Worm (Caenorhabditis elegans) whole organism, L1 larva: ENCODE data around the gene F29C4.4.

ENCODE experiments used
- F16B12.6 ChIP-seq: fragments of 150-350 bp; optimal IDR thresholded peaks from 2 replicates; lab custom pipeline; 2014; ENCODE audit warnings: missing biosample characterization, missing genetic modification characterization
- aly-2 ChIP-seq: fragments of 150-350 bp; optimal IDR thresholded peaks from 2 replicates; lab custom pipeline; 2014; ENCODE audit warnings: missing biosample characterization, missing genetic modification characterization
- ceh-8 ChIP-seq: fragments of 200-800 bp; sonication (Bioruptor generic); optimal IDR thresholded peaks from 2 replicates; lab custom pipeline; 2018; ENCODE audit warnings: mild to moderate bottlenecking, missing genetic modification characterization, moderate library complexity, missing compliant biosample characterization
- ceh-88 ChIP-seq: fragments of 200-800 bp; sonication (Bioruptor generic); IDR thresholded peaks from 2 replicates; pipeline ENCODE4 v1.3.6; 2022; ENCODE audit warnings: missing genetic modification characterization, missing compliant biosample characterization
- efl-3 ChIP-seq: fragments of 200-800 bp; sonication (Bioruptor generic); optimal IDR thresholded peaks from 2 replicates; lab custom pipeline; 2018; ENCODE audit warnings: mild to moderate bottlenecking, missing genetic modification characterization, missing compliant biosample characterization
- fkh-8 ChIP-seq: sonication (generic microtip); optimal IDR thresholded peaks from 2 replicates; lab custom pipeline; 2016; ENCODE audit warnings: mild to moderate bottlenecking, missing genetic modification characterization, missing compliant biosample characterization
- fos-1 ChIP-seq: fragments of 150-350 bp; optimal IDR thresholded peaks from 2 replicates; lab custom pipeline; 2014; ENCODE audit warnings: missing biosample characterization, missing genetic modification characterization
- grh-1 ChIP-seq: fragments of 200-800 bp; sonication (Bioruptor generic); IDR thresholded peaks from 2 replicates; pipeline ENCODE4 v1.3.6; 2022; ENCODE audit warnings: missing genetic modification reagents, missing genetic modification characterization, missing compliant biosample characterization
- hlh-17 ChIP-seq: fragments of 200-800 bp; sonication (Bioruptor generic); optimal IDR thresholded peaks from 2 replicates; lab custom pipeline; 2018; ENCODE audit warnings: missing genetic modification characterization, mild to moderate bottlenecking, missing compliant biosample characterization, moderate library complexity, borderline replicate concordance
- hlh-4 ChIP-seq: sonication (generic microtip); optimal IDR thresholded peaks from 2 replicates; lab custom pipeline; 2016; ENCODE audit warnings: mild to moderate bottlenecking, missing genetic modification characterization, missing compliant biosample characterization
- hpl-2 ChIP-seq: fragments of 150-350 bp; optimal IDR thresholded peaks from 2 replicates; lab custom pipeline; 2014; ENCODE audit warnings: missing biosample characterization, missing genetic modification reagents, missing genetic modification characterization
- irx-1 ChIP-seq: sonication (generic microtip); optimal IDR thresholded peaks from 2 replicates; lab custom pipeline; 2016; ENCODE audit warnings: missing genetic modification characterization, missing compliant biosample characterization
- jun-1 ChIP-seq: fragments of 150-350 bp; optimal IDR thresholded peaks from 2 replicates; lab custom pipeline; 2014; ENCODE audit warnings: missing biosample characterization, missing genetic modification reagents, missing genetic modification characterization
- lin-13 ChIP-seq: fragments of 150-350 bp; optimal IDR thresholded peaks from 2 replicates; lab custom pipeline; 2014; ENCODE audit warnings: missing biosample characterization, missing genetic modification reagents, missing genetic modification characterization
- lin-39 ChIP-seq: fragments of 150-350 bp; optimal IDR thresholded peaks from 2 replicates; lab custom pipeline; 2014; ENCODE audit warnings: missing biosample characterization, missing genetic modification reagents, missing genetic modification characterization
- lir-3 ChIP-seq: sonication (generic microtip); optimal IDR thresholded peaks from 2 replicates; lab custom pipeline; 2016; ENCODE audit warnings: mild to moderate bottlenecking, missing genetic modification characterization, moderate library complexity, missing compliant biosample characterization; ENCODE audit not compliant: poor library complexity
- mab-9 ChIP-seq: fragments of 200-800 bp; sonication (Bioruptor generic); IDR thresholded peaks from 2 replicates; pipeline ENCODE4 v1.3.6; 2022; ENCODE audit warnings: missing genetic modification reagents, missing genetic modification characterization, missing compliant biosample characterization
- mef-2 ChIP-seq: fragments of 150-350 bp; optimal IDR thresholded peaks from 2 replicates; lab custom pipeline; 2014; ENCODE audit warnings: missing biosample characterization, missing genetic modification characterization
- nhr-11 ChIP-seq: fragments of 150-350 bp; optimal IDR thresholded peaks from 2 replicates; lab custom pipeline; 2014; ENCODE audit warnings: missing biosample characterization, missing genetic modification characterization
- nhr-20 ChIP-seq: sonication (generic microtip); optimal IDR thresholded peaks from 2 replicates; lab custom pipeline; 2016; ENCODE audit warnings: mild to moderate bottlenecking, missing genetic modification characterization, missing compliant biosample characterization
- nhr-47 ChIP-seq: sonication (generic microtip); optimal IDR thresholded peaks from 2 replicates; lab custom pipeline; 2016; ENCODE audit warnings: mild to moderate bottlenecking, missing genetic modification characterization, moderate library complexity, missing compliant biosample characterization
- nhr-77 ChIP-seq: fragments of 150-350 bp; optimal IDR thresholded peaks from 2 replicates; lab custom pipeline; 2014; ENCODE audit warnings: missing biosample characterization, missing genetic modification characterization
- nhr-90 ChIP-seq: sonication (generic microtip); optimal IDR thresholded peaks from 2 replicates; lab custom pipeline; 2016; ENCODE audit warnings: mild to moderate bottlenecking, missing genetic modification characterization, missing compliant biosample characterization; ENCODE audit not compliant: poor library complexity
- pag-3 ChIP-seq: sonication (generic microtip); optimal IDR thresholded peaks from 2 replicates; lab custom pipeline; 2017; ENCODE audit warnings: missing genetic modification characterization, mild to moderate bottlenecking, missing compliant biosample characterization, antibody characterized with exemption, borderline replicate concordance; ENCODE audit not compliant: insufficient read depth
- pax-3 ChIP-seq: fragments of 200-800 bp; sonication (Bioruptor generic); optimal IDR thresholded peaks from 2 replicates; lab custom pipeline; 2018; ENCODE audit warnings: mild to moderate bottlenecking, missing genetic modification characterization, moderate library complexity, missing compliant biosample characterization
- skn-1 ChIP-seq: fragments of 150-350 bp; optimal IDR thresholded peaks from 2 replicates; lab custom pipeline; 2014; ENCODE audit warnings: missing biosample characterization, missing genetic modification characterization
- snpc-4 ChIP-seq: fragments of 150-350 bp; optimal IDR thresholded peaks from 2 replicates; lab custom pipeline; 2014; ENCODE audit warnings: missing biosample characterization, missing genetic modification characterization
- sox-4 ChIP-seq: sonication (generic microtip); optimal IDR thresholded peaks from 2 replicates; lab custom pipeline; 2016; ENCODE audit warnings: missing genetic modification characterization, missing compliant biosample characterization
- sup-37 ChIP-seq: fragments of 200-800 bp; sonication (Bioruptor generic); optimal IDR thresholded peaks from 2 replicates; lab custom pipeline; 2018; ENCODE audit warnings: mild to moderate bottlenecking, missing genetic modification characterization, missing compliant biosample characterization
- tlp-1 ChIP-seq: fragments of 150-350 bp; optimal IDR thresholded peaks from 2 replicates; lab custom pipeline; 2014; ENCODE audit warnings: missing biosample characterization, missing genetic modification characterization
- unc-30 ChIP-seq: sonication (generic microtip); optimal IDR thresholded peaks from 2 replicates; lab custom pipeline; 2017; ENCODE audit warnings: missing biosample characterization, missing genetic modification characterization
- unc-98 ChIP-seq: fragments of 200-800 bp; sonication (Bioruptor generic); IDR thresholded peaks from 2 replicates; pipeline ENCODE4 v1.3.6; 2022; ENCODE audit warnings: missing genetic modification characterization, missing compliant biosample characterization
- zag-1 ChIP-seq: fragments of 150-350 bp; optimal IDR thresholded peaks from 2 replicates; lab custom pipeline; 2014; ENCODE audit warnings: missing biosample characterization, missing genetic modification characterization
- zip-4 ChIP-seq: fragments of 200-800 bp; sonication (Bioruptor generic); optimal IDR thresholded peaks from 2 replicates; lab custom pipeline; 2018; ENCODE audit warnings: mild to moderate bottlenecking, missing genetic modification characterization, moderate library complexity, missing compliant biosample characterization

The F29C4.4 gene

DNA sequence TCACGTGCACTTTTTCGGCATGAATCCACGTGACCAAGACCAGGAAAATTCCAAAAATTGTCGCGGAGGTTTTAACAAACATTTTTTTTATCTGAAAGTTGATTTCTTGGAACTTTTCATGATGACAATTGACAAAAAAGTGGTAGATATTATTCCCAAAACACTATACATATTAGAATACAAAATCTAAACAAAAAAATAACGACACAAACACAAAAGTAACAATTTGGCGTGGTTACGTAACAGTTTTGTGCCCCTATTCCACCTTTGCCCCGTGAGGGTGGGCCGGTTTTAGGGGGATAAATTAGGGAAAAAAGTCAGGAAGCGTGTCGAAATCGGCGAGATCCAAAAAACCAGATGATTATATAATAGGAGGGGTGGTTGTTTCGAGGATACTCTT is 46.3 kb downstream of the F29C4.4 start, which contains the start of gene gegf-1:
Gene gegf-1, minus strand, starts transcription at position 101 of the 400 bp plus-strand sequence.
- TF ChIP-seq pax-3 (tag; lab: Kevin White, UChicago) = no peak
- TF ChIP-seq snpc-4 (tag; lab: Kevin White, UChicago) = no peak
- TF ChIP-seq mef-2 (tag; lab: Kevin White, UChicago) = no peak
- no peak for TF ChIP-seq lir-3 (tag; lab: Kevin White, UChicago)
- no peak for TF ChIP-seq nhr-20 (tag; lab: Kevin White, UChicago)
- no peak for TF ChIP-seq irx-1 (tag; lab: Kevin White, UChicago)
- TF ChIP-seq fos-1 (tag; lab: Kevin White, UChicago) = no peak
- TF ChIP-seq lin-13 (GFP tag; lab: Kevin White, UChicago) = no peak
- no peak for TF ChIP-seq sox-4 (tag; lab: Kevin White, UChicago)
- TF ChIP-seq sup-37 (GFP tag; lab: Kevin White, UChicago) = no peak
- TF ChIP-seq nhr-11 (tag; lab: Kevin White, UChicago) = no peak
- TF ChIP-seq tlp-1 = no peak
- TF ChIP-seq F16B12.6 (tag; lab: Kevin White, UChicago) = no peak
- no peak for TF ChIP-seq hlh-4 (tag; lab: Kevin White, UChicago)
- no peak for TF ChIP-seq nhr-77 (tag; lab: Kevin White, UChicago)
- TF ChIP-seq fkh-8 = no peak
- TF ChIP-seq skn-1 (tag; lab: Kevin White, UChicago) = no peak
- no peak for TF ChIP-seq jun-1 (tag; lab: Kevin White, UChicago)
- TF ChIP-seq efl-3 = no peak

DNA sequence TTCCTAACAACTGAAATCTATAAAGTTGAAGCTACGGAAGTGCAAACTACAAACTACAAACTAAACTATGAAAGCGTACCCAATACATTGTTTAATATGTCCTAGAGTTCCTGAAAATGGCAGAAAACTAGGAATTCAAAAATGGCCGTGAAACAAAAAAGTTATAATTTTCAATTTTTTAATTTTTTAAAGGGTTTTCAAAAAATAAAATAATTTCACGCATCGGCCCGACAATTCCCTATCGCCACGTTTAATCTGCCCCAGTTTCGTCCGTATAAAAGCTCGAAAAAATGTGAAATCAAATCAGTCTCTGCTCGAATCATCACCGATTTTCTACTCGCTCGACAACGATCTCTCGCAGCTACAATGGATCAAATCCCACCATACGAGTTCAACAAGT is 47.2 kb downstream of the F29C4.4 start, which contains the start of gene Y38C1AA.7:
Gene Y38C1AA.7, plus strand, starts transcription at position 301 of the 400 bp plus-strand sequence.
- no peak for TF ChIP-seq zag-1
- no peak for TF ChIP-seq pax-3 (tag; lab: Kevin White, UChicago)
- TF ChIP-seq mab-9 = no peak
- no peak for TF ChIP-seq ceh-88 (GFP tag; lab: Robert Waterston, UW)
- no peak for TF ChIP-seq hlh-17 (GFP tag; lab: Kevin White, UChicago)

DNA sequence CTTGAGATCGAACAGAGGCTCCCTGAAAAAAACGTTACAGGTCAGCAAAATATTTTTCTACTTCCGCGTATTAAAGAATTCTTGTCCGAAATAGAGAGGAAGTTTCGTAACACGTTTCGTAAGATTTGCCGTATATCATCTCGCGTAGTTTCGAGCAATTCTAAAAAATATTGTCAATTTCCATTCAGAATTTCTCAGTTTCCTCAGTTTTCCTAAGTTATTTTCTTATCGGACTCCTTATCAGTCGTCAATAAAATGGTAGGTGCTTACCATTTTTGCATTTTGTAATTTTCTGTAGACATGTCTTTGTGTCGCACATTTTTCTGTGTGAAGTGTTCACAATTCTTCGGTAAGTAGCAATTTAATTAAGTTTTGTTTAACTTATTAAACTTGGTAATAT is 48.4 kb downstream of the F29C4.4 start, which contains the start of gene Y38C1AA.19:
Gene Y38C1AA.19, plus strand, starts transcription at position 301 of the 400 bp plus-strand sequence.
- TF ChIP-seq pag-3 (tag; lab: Kevin White, UChicago) (no peak), zip-4 (GFP tag; lab: Kevin White, UChicago) (no peak), unc-30 (tag; lab: Kevin White, UChicago) (no peak), lin-39 (tag; lab: Kevin White, UChicago) (no peak), hpl-2 (no peak), lir-3 (tag; lab: Kevin White, UChicago) (no peak), nhr-20 (tag; lab: Kevin White, UChicago) (no peak), efl-3 (no peak), grh-1 (GFP tag; lab: Robert Waterston, UW) (no peak), nhr-47 (tag; lab: Kevin White, UChicago) (no peak), jun-1 (tag; lab: Kevin White, UChicago) (no peak), aly-2 (tag; lab: Kevin White, UChicago) (no peak), pax-3 (tag; lab: Kevin White, UChicago) (no peak), nhr-90 (tag; lab: Kevin White, UChicago) (no peak), unc-98 (no peak), ceh-8 (GFP tag; lab: Kevin White, UChicago) (no peak)
